Fruit fly (Drosophila melanogaster) whole organism, embryonic: ENCODE measurements around the gene CG34429.
A peak's percentile ranks its signal among the peaks of the same experiment; 100 is the strongest.

ENCODE experiments used
- Awh ChIP-seq: fragments of 200-800 bp; sonication (Bioruptor generic); IDR thresholded peaks from 2 replicates; pipeline ENCODE4, ENCODE4 v1.3.6; 2022; ENCODE audit warnings: missing biosample characterization, missing genetic modification characterization
- Bteb2 ChIP-seq: fragments of 200-800 bp; sonication (Bioruptor generic); optimal IDR thresholded peaks from 2 replicates; lab custom pipeline; 2016; ENCODE audit warnings: missing biosample characterization, missing genetic modification characterization
- CG10147 ChIP-seq: fragments of 200-800 bp; sonication (Bioruptor generic); optimal IDR thresholded peaks from 2 replicates; lab custom pipeline; 2019; ENCODE audit warnings: missing biosample characterization, mild to moderate bottlenecking, missing genetic modification characterization, moderate library complexity
- CG10654 ChIP-seq: fragments of 200-800 bp; sonication (Bioruptor generic); optimal IDR thresholded peaks from 2 replicates; lab custom pipeline; 2016; ENCODE audit warnings: missing biosample characterization, missing genetic modification characterization
- CG11085 ChIP-seq: fragments of 200-800 bp; sonication (Bioruptor generic); IDR thresholded peaks from 2 replicates; pipeline ENCODE4 v1.3.6; 2022; ENCODE audit warnings: missing biosample characterization, missing genetic modification characterization
- CG11247 ChIP-seq: fragments of 200-800 bp; sonication (Bioruptor generic); IDR thresholded peaks from 2 replicates; pipeline ENCODE4 v1.3.6; 2022; ENCODE audit warnings: missing biosample characterization, missing genetic modification characterization
- CG12104 ChIP-seq: fragments of 200-800 bp; sonication (Bioruptor generic); optimal IDR thresholded peaks from 3 replicates; lab custom pipeline; 2016; ENCODE audit warnings: missing biosample characterization, missing genetic modification characterization
- CG12155 ChIP-seq: fragments of 200-800 bp; sonication (Bioruptor generic); optimal IDR thresholded peaks from 3 replicates; lab custom pipeline; 2016; ENCODE audit warnings: missing biosample characterization, missing genetic modification characterization
- CG12236 ChIP-seq: fragments of 200-800 bp; sonication (Bioruptor generic); optimal IDR thresholded peaks from 2 replicates; lab custom pipeline; 2016; ENCODE audit warnings: missing biosample characterization, missing genetic modification characterization
- CG12744 ChIP-seq: fragments of 200-800 bp; sonication (Bioruptor generic); optimal IDR thresholded peaks from 2 replicates; lab custom pipeline; 2016; ENCODE audit warnings: missing biosample characterization, missing genetic modification characterization
- CG14965 ChIP-seq: fragments of 200-800 bp; sonication (Bioruptor generic); optimal IDR thresholded peaks from 2 replicates; lab custom pipeline; 2016; ENCODE audit warnings: missing biosample characterization, missing genetic modification characterization, borderline replicate concordance
- CG15601 ChIP-seq: fragments of 200-800 bp; sonication (Bioruptor generic); optimal IDR thresholded peaks from 3 replicates; lab custom pipeline; 2019; ENCODE audit warnings: missing biosample characterization, mild to moderate bottlenecking, missing genetic modification characterization, moderate library complexity
- CG17186 ChIP-seq: fragments of 200-800 bp; sonication (Bioruptor generic); optimal IDR thresholded peaks from 3 replicates; lab custom pipeline; 2017; ENCODE audit warnings: missing biosample characterization, missing genetic modification reagents, missing genetic modification characterization
- CG17359 ChIP-seq: fragments of 200-800 bp; sonication (Bioruptor generic); optimal IDR thresholded peaks from 3 replicates; lab custom pipeline; 2018; ENCODE audit warnings: missing biosample characterization, mild to moderate bottlenecking, missing genetic modification characterization, moderate library complexity
- CG17568 ChIP-seq: fragments of 200-800 bp; sonication (Bioruptor generic); optimal IDR thresholded peaks from 2 replicates; lab custom pipeline; 2018; ENCODE audit warnings: missing biosample characterization, mild to moderate bottlenecking, missing genetic modification characterization, moderate library complexity
- CG17802 ChIP-seq: fragments of 200-800 bp; sonication (Bioruptor generic); optimal IDR thresholded peaks from 2 replicates; lab custom pipeline; 2018; ENCODE audit warnings: missing biosample characterization, mild to moderate bottlenecking, missing genetic modification characterization, moderate library complexity
- CG2129 ChIP-seq: fragments of 200-800 bp; sonication (Bioruptor generic); IDR thresholded peaks from 2 replicates; pipeline ENCODE4 v1.3.6; 2022; ENCODE audit warnings: missing biosample characterization, missing genetic modification characterization; ENCODE audit not compliant: partially characterized antibody
- CG3995 ChIP-seq: fragments of 200-800 bp; sonication (Bioruptor generic); optimal IDR thresholded peaks from 3 replicates; lab custom pipeline; 2016; ENCODE audit warnings: missing biosample characterization, missing genetic modification characterization
- CG6765 ChIP-seq: fragments of 200-800 bp; sonication (Bioruptor generic); optimal IDR thresholded peaks from 3 replicates; lab custom pipeline; 2017; ENCODE audit warnings: missing biosample characterization, mild to moderate bottlenecking, missing genetic modification characterization
- CG6813 ChIP-seq: fragments of 200-800 bp; sonication (Bioruptor generic); optimal IDR thresholded peaks from 2 replicates; lab custom pipeline; 2017; ENCODE audit warnings: missing biosample characterization, missing genetic modification characterization, mild to moderate bottlenecking, moderate library complexity, missing genetic modification reagents
- CG7271 ChIP-seq: fragments of 200-800 bp; sonication (Bioruptor generic); optimal IDR thresholded peaks from 2 replicates; lab custom pipeline; 2018; ENCODE audit warnings: missing biosample characterization, mild to moderate bottlenecking, missing genetic modification characterization, moderate library complexity
- CG8944 ChIP-seq: fragments of 200-800 bp; sonication (Bioruptor generic); optimal IDR thresholded peaks from 3 replicates; lab custom pipeline; 2016; ENCODE audit warnings: missing biosample characterization, missing genetic modification characterization
- CG9215 ChIP-seq: fragments of 200-800 bp; sonication (Bioruptor generic); IDR thresholded peaks from 2 replicates; pipeline ENCODE4 v1.3.6; 2022; ENCODE audit warnings: missing biosample characterization, missing genetic modification characterization
- Chrac-16 ChIP-seq: fragments of 200-800 bp; sonication (Bioruptor generic); optimal IDR thresholded peaks from 3 replicates; lab custom pipeline; 2016; ENCODE audit warnings: missing biosample characterization, missing genetic modification characterization
- Ets97D ChIP-seq: fragments of 200-800 bp; sonication (Bioruptor generic); optimal IDR thresholded peaks from 3 replicates; lab custom pipeline; 2016; ENCODE audit warnings: missing biosample characterization, missing genetic modification characterization
- Jarid2 ChIP-seq: fragments of 200-800 bp; sonication (Bioruptor generic); optimal IDR thresholded peaks from 3 replicates; lab custom pipeline; 2017; ENCODE audit warnings: mild to moderate bottlenecking, missing biosample characterization, missing genetic modification reagents, missing genetic modification characterization
- MBD-R2 ChIP-seq: fragments of 200-800 bp; sonication (Bioruptor generic); IDR thresholded peaks from 2 replicates; pipeline ENCODE4 v1.3.6; 2022; ENCODE audit warnings: missing biosample characterization, missing genetic modification characterization
- MTF-1 ChIP-seq: fragments of 200-800 bp; sonication (Bioruptor generic); optimal IDR thresholded peaks from 2 replicates; lab custom pipeline; 2018; ENCODE audit warnings: missing biosample characterization, mild to moderate bottlenecking, missing genetic modification characterization, borderline replicate concordance
- Neu2 ChIP-seq: fragments of 200-800 bp; sonication (Bioruptor generic); optimal IDR thresholded peaks from 3 replicates; lab custom pipeline; 2016; ENCODE audit warnings: missing biosample characterization, missing genetic modification characterization, borderline replicate concordance
- Ravus ChIP-seq: fragments of 200-800 bp; sonication (Bioruptor generic); IDR thresholded peaks from 2 replicates; pipeline ENCODE4 v1.3.6; 2022; ENCODE audit warnings: missing biosample characterization, missing genetic modification characterization
- Sry-β ChIP-seq: fragments of 200-800 bp; sonication (Bioruptor generic); optimal IDR thresholded peaks from 2 replicates; lab custom pipeline; 2018; ENCODE audit warnings: missing biosample characterization, mild to moderate bottlenecking, missing genetic modification characterization, moderate library complexity
- TFAM ChIP-seq: fragments of 200-800 bp; sonication (Bioruptor generic); optimal IDR thresholded peaks from 2 replicates; lab custom pipeline; 2017; ENCODE audit warnings: missing biosample characterization, missing genetic modification characterization, inconsistent platforms
- Vsx1 ChIP-seq: fragments of 200-800 bp; sonication (Bioruptor generic); optimal IDR thresholded peaks from 2 replicates; lab custom pipeline; 2017; ENCODE audit warnings: missing biosample characterization, mild to moderate bottlenecking, missing genetic modification characterization, missing genetic modification reagents
- bab2 ChIP-seq: fragments of 200-800 bp; sonication (Bioruptor generic); optimal IDR thresholded peaks from 2 replicates; lab custom pipeline; 2016; ENCODE audit warnings: missing biosample characterization, missing genetic modification characterization
- bcd ChIP-seq: fragments of 200-800 bp; sonication (Bioruptor generic); optimal IDR thresholded peaks from 2 replicates; lab custom pipeline; 2017; ENCODE audit warnings: missing biosample characterization, mild to moderate bottlenecking, missing genetic modification characterization
- cas ChIP-seq: fragments of 200-800 bp; sonication (Bioruptor generic); IDR thresholded peaks from 2 replicates; pipeline ENCODE4 v1.3.6; 2022; ENCODE audit warnings: missing biosample characterization, missing genetic modification characterization
- chinmo ChIP-seq: fragments of 200-800 bp; sonication (Bioruptor generic); IDR thresholded peaks from 4 replicates; pipeline ENCODE4 v1.3.6; 2022; ENCODE audit warnings: missing biosample characterization, missing genetic modification characterization; ENCODE audit not compliant: partially characterized antibody
- cwo ChIP-seq: fragments of 200-800 bp; sonication (Bioruptor generic); optimal IDR thresholded peaks from 3 replicates; lab custom pipeline; 2017; ENCODE audit warnings: missing biosample characterization, missing genetic modification characterization, mild to moderate bottlenecking, moderate library complexity, missing genetic modification reagents
- eyg ChIP-seq: fragments of 200-800 bp; sonication (Bioruptor generic); optimal IDR thresholded peaks from 3 replicates; lab custom pipeline; 2016; ENCODE audit warnings: missing biosample characterization, missing genetic modification characterization
- gsb-n ChIP-seq: fragments of 200-800 bp; sonication (Bioruptor generic); optimal IDR thresholded peaks from 3 replicates; lab custom pipeline; 2018; ENCODE audit warnings: missing biosample characterization, mild to moderate bottlenecking, missing genetic modification characterization
- knrl ChIP-seq: fragments of 200-800 bp; sonication (Bioruptor generic); IDR thresholded peaks from 3 replicates; pipeline ENCODE4 v1.3.6; 2022; ENCODE audit warnings: missing biosample characterization, missing genetic modification characterization; ENCODE audit not compliant: partially characterized antibody
- lbe ChIP-seq: fragments of 200-800 bp; sonication (Bioruptor generic); optimal IDR thresholded peaks from 2 replicates; lab custom pipeline; 2016; ENCODE audit warnings: missing biosample characterization, mild to moderate bottlenecking, missing genetic modification characterization
- lmd ChIP-seq: fragments of 200-800 bp; sonication (Bioruptor generic); IDR thresholded peaks from 2 replicates; pipeline ENCODE4 v1.3.6; 2022; ENCODE audit warnings: missing biosample characterization, missing genetic modification characterization
- sens ChIP-seq: fragments of 200-800 bp; sonication (Bioruptor generic); peaks from one replicate; lab custom pipeline; 2016; ENCODE audit warnings: missing biosample characterization, missing genetic modification characterization
- sens-2 ChIP-seq: fragments of 200-800 bp; sonication (Bioruptor generic); IDR thresholded peaks from 2 replicates; pipeline ENCODE4 v1.3.6; 2022; ENCODE audit warnings: missing biosample characterization, missing genetic modification characterization
- sim ChIP-seq: fragments of 200-800 bp; sonication (Bioruptor generic); IDR thresholded peaks from 2 replicates; pipeline ENCODE4 v1.3.6; 2022; ENCODE audit warnings: missing biosample characterization, missing genetic modification characterization
- tna ChIP-seq: fragments of 200-800 bp; sonication (Bioruptor generic); IDR thresholded peaks from 2 replicates; pipeline ENCODE4 v1.3.6; 2022; ENCODE audit warnings: missing biosample characterization, missing genetic modification characterization; ENCODE audit not compliant: partially characterized antibody

CG34429 gene

DNA sequence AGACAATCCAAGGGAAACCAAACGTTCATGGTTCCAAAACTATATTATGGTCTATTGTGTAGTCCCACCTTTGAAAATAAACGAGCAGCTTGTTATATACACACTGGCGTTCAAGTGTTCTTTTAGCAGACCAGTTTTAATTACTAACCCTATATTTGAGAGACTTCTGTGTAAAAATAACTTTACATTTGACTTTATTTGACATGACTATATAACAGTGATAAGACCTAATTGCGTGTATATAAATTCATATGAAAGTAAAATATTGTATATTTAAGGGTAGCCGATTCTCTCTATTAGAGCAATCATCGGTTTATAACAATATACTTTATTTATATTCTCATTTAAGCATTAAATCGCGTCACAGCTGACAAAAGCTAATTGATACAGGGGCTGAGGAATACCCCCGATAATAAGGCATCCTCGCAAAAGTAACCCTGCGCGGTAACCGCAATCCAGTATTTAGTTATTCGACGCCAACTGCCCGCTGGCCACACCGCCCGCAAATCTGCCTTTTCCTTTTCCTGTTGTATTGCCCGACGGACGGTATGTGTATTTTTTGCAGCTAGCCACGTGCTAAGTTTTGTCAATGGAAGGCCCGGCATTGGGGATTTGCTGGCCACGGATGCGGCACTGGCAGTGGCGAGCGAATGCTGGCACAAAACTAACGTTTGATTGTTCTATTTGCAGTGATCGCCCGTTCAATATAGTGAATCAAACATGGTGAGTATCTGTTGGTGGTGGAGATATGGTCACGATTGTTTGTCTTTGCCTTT is 21.4 kb upstream of the CG34429 start, which contains the start of gene RpS4 (continued):
- TF ChIP-seq cas (peak; percentile 26; the same call in 1 of the 2 replicates), Neu2 (GFP tag; lab: Kevin White, UChicago) (peak; percentile 65), Awh (GFP tag; lab: Robert Waterston, UW) (peak; percentile 92), CG17802 (tag; lab: Kevin White, UChicago) (peak; percentile 82), CG6765 (GFP tag; lab: Kevin White, UChicago) (peak; percentile 99), TFAM (GFP tag; lab: Kevin White, UChicago) (peak; percentile 63)

DNA sequence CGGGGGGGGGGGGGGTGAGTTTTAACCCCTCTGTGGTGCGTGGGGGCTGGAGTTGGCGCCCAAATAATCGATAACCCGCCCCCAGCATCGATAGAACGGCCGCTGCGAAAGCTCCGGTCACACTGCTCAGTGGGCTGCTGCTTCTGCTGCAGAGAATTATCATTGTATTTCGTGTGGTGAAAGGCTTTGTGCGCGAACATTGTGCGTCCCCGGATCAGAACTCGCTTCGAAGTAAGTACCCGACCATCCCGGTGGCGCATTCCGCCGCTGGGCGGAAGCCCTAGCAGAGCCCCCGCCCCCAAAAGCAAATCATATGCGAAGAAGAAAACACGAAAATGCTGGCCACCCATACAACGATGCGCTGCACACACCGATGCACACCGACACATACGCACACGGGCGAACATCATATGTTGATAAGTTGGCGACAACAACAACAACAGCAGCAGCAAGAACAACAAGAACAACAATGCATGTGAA is 18.5 kb upstream of the CG34429 start, which contains the start of gene Syx13:
Syx13 (plus strand) TSS at position 100 of the 480 bp plus-strand sequence.
- TF ChIP-seq Vsx1 (GFP tag; lab: Kevin White, UChicago) (no peak), Bteb2 (GFP tag; lab: Kevin White, UChicago) (no peak), CG2129 (GFP tag; lab: Robert Waterston, UW) (0 out of 2 replicates have a peak, but pooled peaks have one; percentile 30), knrl (GFP tag; lab: Robert Waterston, UW) (peak; percentile 78), CG17359 (tag; lab: Kevin White, UChicago) (no peak), CG11085 (GFP tag; lab: Robert Waterston, UW) (no peak), lbe (GFP tag; lab: Kevin White, UChicago) (no peak), CG10654 (GFP tag; lab: Kevin White, UChicago) (no peak), CG17568 (GFP tag; lab: Kevin White, UChicago) (no peak), tna (peak; percentile 72), CG17186 (GFP tag; lab: Kevin White, UChicago) (peak; percentile 65), CG6813 (GFP tag; lab: Kevin White, UChicago) (no peak), sens (GFP tag; lab: Kevin White, UChicago) (peak; percentile 25), sim (GFP tag; lab: Robert Waterston, UW) (no peak), Ets97D (GFP tag; lab: Kevin White, UChicago) (peak; percentile 21), CG3995 (GFP tag; lab: Kevin White, UChicago) (no peak), Chrac-16 (GFP tag; lab: Kevin White, UChicago) (no peak), Jarid2 (GFP tag; lab: Kevin White, UChicago) (peak; percentile 41), CG10147 (GFP tag; lab: Kevin White, UChicago) (peak; percentile 55), CG15601 (tag; lab: Kevin White, UChicago) (no peak), lmd (GFP tag; lab: Robert Waterston, UW) (no peak), Ravus (GFP tag; lab: Robert Waterston, UW) (no peak), CG8944 (GFP tag; lab: Kevin White, UChicago) (no peak), MBD-R2 (GFP tag; lab: Robert Waterston, UW) (peak; percentile 81), CG14965 (GFP tag; lab: Kevin White, UChicago) (no peak), CG11247 (GFP tag; lab: Robert Waterston, UW) (no peak), MTF-1 (GFP tag; lab: Kevin White, UChicago) (no peak), eyg (no peak), gsb-n (tag; lab: Kevin White, UChicago) (no peak), chinmo (GFP tag; lab: Robert Waterston, UW) (peak; percentile 99), CG7271 (tag; lab: Kevin White, UChicago) (no peak), CG12104 (GFP tag; lab: Kevin White, UChicago) (no peak), CG9215 (GFP tag; lab: Robert Waterston, UW) (no peak), bab2 (GFP tag; lab: Kevin White, UChicago) (no peak), cwo (GFP tag; lab: Kevin White, UChicago) (peak; percentile 10), CG12744 (GFP tag; lab: Kevin White, UChicago) (no peak), CG12236 (GFP tag; lab: Kevin White, UChicago) (no peak), bcd (GFP tag; lab: Kevin White, UChicago) (no peak), sens-2 (GFP tag; lab: Robert Waterston, UW) (no peak), CG12155 (GFP tag; lab: Kevin White, UChicago) (no peak), Sry-β (no peak)
